Fruit fly (Drosophila melanogaster) whole organism, prepupa: Measurements from ENCODE around the gene CG10031.

Experiments
- Blimp-1 ChIP-seq: fragments of 200-800 bp; sonication (Bioruptor generic); optimal IDR thresholded peaks from 3 replicates; lab custom pipeline; 2017; ENCODE audit warnings: missing biosample characterization, missing genetic modification characterization, mild to moderate bottlenecking, moderate library complexity, missing genetic modification reagents
- CG1621 ChIP-seq: fragments of 200-800 bp; sonication (Bioruptor generic); optimal IDR thresholded peaks from 3 replicates; lab custom pipeline; 2018; ENCODE audit warnings: missing biosample characterization, mild to moderate bottlenecking, missing genetic modification characterization
- CG4318 ChIP-seq: fragments of 200-800 bp; sonication (Bioruptor generic); optimal IDR thresholded peaks from 3 replicates; lab custom pipeline; 2017; ENCODE audit warnings: missing biosample characterization, mild to moderate bottlenecking, missing genetic modification characterization
- Eip75B ChIP-seq: fragments of 200-800 bp; sonication (Bioruptor generic); optimal IDR thresholded peaks from 3 replicates; lab custom pipeline; 2016; ENCODE audit warnings: missing biosample characterization, missing genetic modification characterization
- Hr38 ChIP-seq: sonication (Bioruptor generic); optimal IDR thresholded peaks from 2 replicates; lab custom pipeline; 2016; ENCODE audit warnings: missing biosample characterization, missing genetic modification characterization
- Hr4 ChIP-seq: fragments of 200-800 bp; sonication (Bioruptor generic); optimal IDR thresholded peaks from 3 replicates; lab custom pipeline; 2016; ENCODE audit warnings: missing biosample characterization, missing genetic modification characterization
- Sox15 ChIP-seq: fragments of 200-800 bp; sonication (Bioruptor generic); optimal IDR thresholded peaks from 3 replicates; lab custom pipeline; 2016; ENCODE audit warnings: missing biosample characterization, missing genetic modification characterization
- achi ChIP-seq: fragments of 200-800 bp; sonication (Bioruptor generic); optimal IDR thresholded peaks from 3 replicates; lab custom pipeline; 2016; ENCODE audit warnings: missing biosample characterization, missing genetic modification characterization
- fd59A ChIP-seq: fragments of 200-800 bp; sonication (Bioruptor generic); optimal IDR thresholded peaks from 2 replicates; lab custom pipeline; 2017; ENCODE audit warnings: missing biosample characterization, mild to moderate bottlenecking, missing genetic modification characterization, missing genetic modification reagents
- pdm3 ChIP-seq: fragments of 200-800 bp; sonication (Bioruptor generic); optimal IDR thresholded peaks from 3 replicates; lab custom pipeline; 2016; ENCODE audit warnings: missing biosample characterization, missing genetic modification characterization
- topi ChIP-seq: fragments of 200-800 bp; sonication (Bioruptor generic); optimal IDR thresholded peaks from 3 replicates; lab custom pipeline; 2016; ENCODE audit warnings: missing biosample characterization, missing genetic modification characterization

DNA sequence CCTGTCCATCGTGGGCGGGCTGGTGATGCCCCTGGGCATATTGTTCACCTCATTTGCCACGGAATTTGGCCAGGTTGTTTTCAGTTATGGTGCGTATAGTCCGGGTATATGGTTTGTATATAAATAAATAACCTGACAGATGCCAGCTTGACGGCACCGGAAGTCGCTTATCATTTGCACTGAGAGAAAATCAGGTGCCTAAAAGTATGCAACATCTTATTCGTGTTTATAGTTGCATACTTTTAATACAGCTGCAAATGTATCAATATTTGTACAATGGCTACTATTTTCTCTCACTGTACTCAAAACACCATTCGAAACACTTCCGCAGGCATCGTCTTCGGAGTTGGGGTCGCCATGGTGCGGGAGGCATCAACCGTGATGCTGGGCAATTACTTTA, 49.8 kb upstream of the CG10031 start:
- TF ChIP-seq achi (GFP tag; lab: Kevin White, UChicago) (peak; percentile 55), topi (GFP tag; lab: Kevin White, UChicago) (peak; percentile 0), Blimp-1 (no peak), CG1621 (tag; lab: Kevin White, UChicago) (no peak), Sox15 (GFP tag; lab: Kevin White, UChicago) (no peak), CG4318 (GFP tag; lab: Kevin White, UChicago) (no peak), Hr38 (GFP tag; lab: Kevin White, UChicago) (no peak), pdm3 (GFP tag; lab: Kevin White, UChicago) (no peak), fd59A (no peak), Hr4 (no peak), Eip75B (no peak)
